Worm (Caenorhabditis elegans): ENCODE data around the gene T07D4.5.

ce11 chrII:8903871-8904270, 19.7 kb upstream of the T07D4.5 start:
- TF ChIP-seq skn-1 (tag; optimal IDR thresholded peaks at IDR 0.05) (no peak), aly-2 (tag; optimal IDR thresholded peaks at IDR 0.05) (no peak), pha-4 (GFP tag; IDR thresholded peaks at IDR 0.05) (no peak), pha-4 (tag; optimal IDR thresholded peaks at IDR 0.05) (no peak), Y105C5A.15 (GFP tag; IDR thresholded peaks at IDR 0.05) (no peak), jun-1 (tag; optimal IDR thresholded peaks at IDR 0.05) (no peak), nhr-25 (tag; optimal IDR thresholded peaks at IDR 0.05; ENCODE audit: borderline replicate concordance, insufficient read depth) (no peak), snpc-1.2 (GFP tag; IDR thresholded peaks at IDR 0.05) (no peak), mdl-1 (tag; optimal IDR thresholded peaks at IDR 0.05) (no peak), dpl-1 (GFP tag; optimal IDR thresholded peaks at IDR 0.05) (no peak), lin-15B (tag; optimal IDR thresholded peaks at IDR 0.05) (no peak)
